Worm (Caenorhabditis elegans) whole organism, early embryonic: ENCODE data around the gene C36C9.6.

Experiments used
- aly-1 ChIP-seq: sonication (generic microtip); optimal IDR thresholded peaks from 2 replicates; lab custom pipeline; 2016; ENCODE audit warnings: missing genetic modification characterization, missing compliant biosample characterization
- ama-1 ChIP-seq: fragments of 150-350 bp; optimal IDR thresholded peaks from 2 replicates; lab custom pipeline; 2014
- ceh-36 ChIP-seq: sonication (generic microtip); optimal IDR thresholded peaks from 2 replicates; lab custom pipeline; 2016; ENCODE audit warnings: missing genetic modification characterization, inconsistent platforms, missing compliant biosample characterization
- ets-7 ChIP-seq: sonication (generic microtip); optimal IDR thresholded peaks from 2 replicates; lab custom pipeline; 2016; ENCODE audit warnings: missing genotype, missing genetic modification characterization, missing compliant biosample characterization
- flt-1 ChIP-seq: fragments of 200-800 bp; sonication (Bioruptor generic); IDR thresholded peaks from 2 replicates; pipeline ENCODE4 v1.3.6; 2022; ENCODE audit warnings: missing genetic modification characterization, missing compliant biosample characterization
- hmg-4 ChIP-seq: fragments of 200-800 bp; sonication (Bioruptor generic); optimal IDR thresholded peaks from 2 replicates; lab custom pipeline; 2018; ENCODE audit warnings: mild to moderate bottlenecking, missing genetic modification characterization, missing compliant biosample characterization
- sea-1 ChIP-seq: fragments of 200-800 bp; sonication (Bioruptor generic); conservative IDR thresholded peaks from 2 replicates; pipeline ENCODE4 v1.3.6; 2022; ENCODE audit warnings: missing genetic modification characterization, missing compliant biosample characterization
- tbx-37 ChIP-seq: fragments of 200-800 bp; sonication (Bioruptor generic); conservative IDR thresholded peaks from 2 replicates; pipeline ENCODE4 v1.3.6; 2022; ENCODE audit warnings: missing genetic modification reagents, missing genetic modification characterization, missing compliant biosample characterization

DNA sequence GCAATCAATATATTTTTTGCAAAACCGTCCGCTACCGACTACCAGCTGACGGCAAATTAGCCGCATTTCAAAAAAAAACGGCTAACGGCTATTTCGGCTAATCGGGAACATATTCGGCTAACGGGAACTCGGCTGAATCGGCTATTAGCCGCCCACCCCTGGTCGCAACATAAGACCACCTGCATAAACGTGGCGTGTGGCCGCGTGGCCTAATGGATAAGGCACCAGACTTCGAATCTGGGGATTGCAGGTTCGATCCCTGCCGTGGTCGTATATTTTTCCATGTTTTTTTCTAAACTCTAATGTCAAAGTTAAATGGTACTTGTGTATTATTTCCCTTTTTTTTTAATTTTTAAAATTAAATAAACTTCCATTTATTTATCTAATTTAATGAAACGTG is 7.7 kb upstream of the C36C9.6 start:
- TF ChIP-seq tbx-37 (no peak), ama-1 (lab: Kevin White, UChicago) (no peak), sea-1 (GFP tag; lab: Robert Waterston, UW) (no peak), flt-1 (GFP tag; lab: Robert Waterston, UW) (no peak), hmg-4 (GFP tag; lab: Kevin White, UChicago) (no peak), aly-1 (tag; lab: Kevin White, UChicago) (no peak), ceh-36 (tag; lab: Kevin White, UChicago) (no peak), ets-7 (tag; lab: Kevin White, UChicago) (no peak)
